Fruit fly (Drosophila melanogaster): Measurements from ENCODE around the gene CtsB.
A peak's percentile ranks its signal among the peaks of the same experiment; 100 is the strongest.

CtsB gene

DNA sequence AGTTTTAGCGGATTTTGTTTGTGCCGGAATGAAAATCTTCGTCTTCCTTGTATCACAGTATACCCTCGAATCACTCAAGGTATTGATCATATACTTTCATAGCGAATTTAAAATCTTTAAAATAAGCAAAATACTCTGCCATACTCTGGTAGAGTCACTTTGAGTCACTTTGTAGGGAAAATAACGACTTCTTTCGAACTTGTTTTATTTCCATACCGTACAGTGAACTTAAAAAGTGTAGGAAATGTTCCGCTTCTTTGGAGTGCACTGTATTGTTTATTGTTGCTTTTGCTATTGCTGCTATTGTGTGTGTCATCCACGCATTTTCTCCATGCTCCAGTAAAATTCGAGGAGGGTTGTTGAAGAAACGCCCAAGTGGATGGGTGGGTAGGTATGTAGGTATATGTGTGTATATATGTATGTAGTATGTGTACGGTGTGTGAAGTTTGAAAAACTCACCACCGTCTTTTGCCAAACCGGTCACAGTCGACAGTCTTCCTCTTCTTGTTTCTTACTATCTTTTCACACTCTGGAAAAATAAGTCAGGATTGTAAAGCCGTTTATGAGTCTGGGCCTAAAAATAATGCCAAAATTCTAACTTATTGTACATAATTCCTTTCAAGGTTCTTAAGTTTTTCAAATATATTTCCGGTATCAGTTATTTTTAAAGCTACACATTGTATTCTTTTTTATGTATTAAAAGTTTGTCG lies 7.2 kb upstream of the CtsB start (continued):
- TF ChIP-seq BEAF-32 (GFP tag; optimal IDR thresholded peaks at IDR 0.05) (no peak), pros (GFP tag; optimal IDR thresholded peaks at IDR 0.05) (peak; percentile 96), CG30403 (GFP tag; optimal IDR thresholded peaks at IDR 0.05) (peak; percentile 43), H2.0 (GFP tag; IDR thresholded peaks at IDR 0.05) (no peak), exex (tag; optimal IDR thresholded peaks at IDR 0.05) (no peak), Oaz (GFP tag; IDR thresholded peaks at IDR 0.05) (no peak), Nf-YB (GFP tag; optimal IDR thresholded peaks at IDR 0.05) (no peak), MESR4 (GFP tag; optimal IDR thresholded peaks at IDR 0.05) (no peak), Spps (tag; optimal IDR thresholded peaks at IDR 0.05) (no peak), CG6254 (GFP tag; optimal IDR thresholded peaks at IDR 0.05) (no peak), mam (GFP tag; optimal IDR thresholded peaks at IDR 0.05) (no peak), CG13287 (GFP tag; IDR thresholded peaks at IDR 0.05; ENCODE audit: partially characterized antibody) (no peak), Opbp (GFP tag; IDR thresholded peaks at IDR 0.05; ENCODE audit: partially characterized antibody) (no peak), CG4730 (GFP tag; IDR thresholded peaks at IDR 0.05) (no peak), Elba2 (GFP tag; optimal IDR thresholded peaks at IDR 0.05) (no peak), inv (GFP tag; IDR thresholded peaks at IDR 0.05; ENCODE audit: partially characterized antibody) (no peak), Hmx (GFP tag; optimal IDR thresholded peaks at IDR 0.05) (no peak), HmgZ (tag; optimal IDR thresholded peaks at IDR 0.05) (no peak), sob (GFP tag; IDR thresholded peaks at IDR 0.05) (no peak), CG15696 (tag; optimal IDR thresholded peaks at IDR 0.05) (no peak), pho (GFP tag; optimal IDR thresholded peaks at IDR 0.05) (no peak), CG4854 (GFP tag; optimal IDR thresholded peaks at IDR 0.05) (no peak), CG12236 (GFP tag; optimal IDR thresholded peaks at IDR 0.05) (no peak), HLHmδ (GFP tag; optimal IDR thresholded peaks at IDR 0.05) (no peak), CG7372 (GFP tag; IDR thresholded peaks at IDR 0.05) (0 out of 2 replicates have a peak, but pooled peaks have one; percentile 12), tll (GFP tag; optimal IDR thresholded peaks at IDR 0.05) (no peak), sr (GFP tag; IDR thresholded peaks at IDR 0.05) (no peak), CG14710 (tag; optimal IDR thresholded peaks at IDR 0.05) (peak; percentile 18), sens-2 (GFP tag; IDR thresholded peaks at IDR 0.05) (no peak), bowl (GFP tag; IDR thresholded peaks at IDR 0.05) (no peak), kay (GFP tag; optimal IDR thresholded peaks at IDR 0.05) (peak; percentile 34), Ada2b (GFP tag; IDR thresholded peaks at IDR 0.05) (peak; percentile 23; the same call in 1 of the 2 replicates), luna (GFP tag; optimal IDR thresholded peaks at IDR 0.05) (no peak), CG14014 (GFP tag; IDR thresholded peaks at IDR 0.05) (no peak), kni (GFP tag; optimal IDR thresholded peaks at IDR 0.05) (peak; percentile 75), zf30C (GFP tag; optimal IDR thresholded peaks at IDR 0.05) (no peak), bab2 (GFP tag; optimal IDR thresholded peaks at IDR 0.05) (peak; percentile 16), sd (tag; optimal IDR thresholded peaks at IDR 0.05) (peak; percentile 23), Taf1 (GFP tag; IDR thresholded peaks at IDR 0.05) (no peak), CG11560 (tag; IDR thresholded peaks at IDR 0.05) (no peak), CG6765 (GFP tag; optimal IDR thresholded peaks at IDR 0.05) (no peak), CG12299 (tag; optimal IDR thresholded peaks at IDR 0.05) (no peak), CG7928 (GFP tag; optimal IDR thresholded peaks at IDR 0.05) (no peak), CG31365 (tag; optimal IDR thresholded peaks at IDR 0.05) (no peak), nerfin-2 (GFP tag; IDR thresholded peaks at IDR 0.05; ENCODE audit: partially characterized antibody) (no peak), CG8359 (GFP tag; optimal IDR thresholded peaks at IDR 0.05; ENCODE audit: borderline replicate concordance) (no peak), ERR (GFP tag; optimal IDR thresholded peaks at IDR 0.05) (no peak), CG7271 (tag; optimal IDR thresholded peaks at IDR 0.05) (no peak), Bgb (GFP tag; IDR thresholded peaks at IDR 0.05; ENCODE audit: partially characterized antibody) (no peak)
